Fruit fly (Drosophila melanogaster) whole organism, embryonic: Measurements from ENCODE around the gene CG32847.

Source experiments
- Abd-B ChIP-seq: fragments of 200-800 bp; sonication (Bioruptor generic); optimal IDR thresholded peaks from 2 replicates; lab custom pipeline; 2018; ENCODE audit warnings: missing biosample characterization, mild to moderate bottlenecking, missing genetic modification characterization, moderate library complexity
- Atf-2 ChIP-seq: fragments of 200-800 bp; sonication (Bioruptor generic); optimal IDR thresholded peaks from 2 replicates; lab custom pipeline; 2016; ENCODE audit warnings: missing biosample characterization, missing genetic modification characterization
- CG10654 ChIP-seq: fragments of 200-800 bp; sonication (Bioruptor generic); optimal IDR thresholded peaks from 2 replicates; lab custom pipeline; 2016; ENCODE audit warnings: missing biosample characterization, missing genetic modification characterization
- CG14050 ChIP-seq: fragments of 200-800 bp; sonication (Bioruptor generic); IDR thresholded peaks from 3 replicates; pipeline ENCODE4 v1.3.6; 2022; ENCODE audit warnings: missing biosample characterization, missing genetic modification characterization
- CG14667 ChIP-seq: fragments of 200-800 bp; sonication (Bioruptor generic); IDR thresholded peaks from 2 replicates; pipeline ENCODE4 v1.3.6; 2022; ENCODE audit warnings: missing biosample characterization, missing genetic modification characterization
- CG15073 ChIP-seq: fragments of 200-800 bp; sonication (Bioruptor generic); optimal IDR thresholded peaks from 2 replicates; lab custom pipeline; 2016; ENCODE audit warnings: missing biosample characterization, missing genetic modification characterization
- CG2712 ChIP-seq: fragments of 200-800 bp; optimal IDR thresholded peaks from 3 replicates; lab custom pipeline; 2019; ENCODE audit warnings: missing biosample characterization, mild to moderate bottlenecking, missing genetic modification characterization, moderate library complexity
- CG2875 ChIP-seq: fragments of 200-800 bp; sonication (Bioruptor generic); optimal IDR thresholded peaks from 2 replicates; lab custom pipeline; 2017; ENCODE audit warnings: missing biosample characterization, mild to moderate bottlenecking, missing genetic modification characterization, missing genetic modification reagents
- CG30403 ChIP-seq: fragments of 200-800 bp; sonication (Bioruptor generic); optimal IDR thresholded peaks from 3 replicates; lab custom pipeline; 2016; ENCODE audit warnings: missing biosample characterization, missing genetic modification characterization
- CG30431 ChIP-seq: fragments of 200-800 bp; sonication (Bioruptor generic); optimal IDR thresholded peaks from 2 replicates; lab custom pipeline; 2017; ENCODE audit warnings: missing biosample characterization, missing genetic modification characterization
- CG4360 ChIP-seq: fragments of 200-800 bp; sonication (Bioruptor generic); IDR thresholded peaks from 2 replicates; pipeline ENCODE4 v1.3.6; 2022; ENCODE audit warnings: missing biosample characterization, missing genetic modification characterization
- CG4404 ChIP-seq: fragments of 200-800 bp; sonication (Bioruptor generic); IDR thresholded peaks from 2 replicates; pipeline ENCODE4 v1.3.6; 2022; ENCODE audit warnings: missing biosample characterization, missing genetic modification characterization
- CG6254 ChIP-seq: fragments of 200-800 bp; sonication (Bioruptor generic); optimal IDR thresholded peaks from 3 replicates; lab custom pipeline; 2017; ENCODE audit warnings: mild to moderate bottlenecking, missing biosample characterization, missing genetic modification reagents, missing genetic modification characterization
- CG6791 ChIP-seq: fragments of 200-800 bp; sonication (Bioruptor generic); IDR thresholded peaks from 3 replicates; pipeline ENCODE4 v1.3.6; 2022; ENCODE audit warnings: missing biosample characterization, missing genetic modification characterization; ENCODE audit not compliant: partially characterized antibody
- CG8478 ChIP-seq: fragments of >200 bp; optimal IDR thresholded peaks from 2 replicates; lab custom pipeline; 2018
- CG9215 ChIP-seq: fragments of 200-800 bp; sonication (Bioruptor generic); IDR thresholded peaks from 2 replicates; pipeline ENCODE4 v1.3.6; 2022; ENCODE audit warnings: missing biosample characterization, missing genetic modification characterization
- D19B ChIP-seq: fragments of 200-800 bp; sonication (Bioruptor generic); optimal IDR thresholded peaks from 2 replicates; lab custom pipeline; 2017; ENCODE audit warnings: missing biosample characterization, mild to moderate bottlenecking, missing genetic modification characterization
- Dip2 ChIP-seq: fragments of 200-800 bp; sonication (Bioruptor generic); IDR thresholded peaks from 2 replicates; pipeline ENCODE4 v1.3.6; 2022; ENCODE audit warnings: missing biosample characterization, missing genetic modification characterization
- Dll ChIP-seq: fragments of 200-800 bp; sonication (Bioruptor generic); IDR thresholded peaks from 4 replicates; pipeline ENCODE4 v1.3.6; 2022; ENCODE audit warnings: missing biosample characterization, missing genetic modification characterization; ENCODE audit not compliant: partially characterized antibody
- Dref ChIP-seq: fragments of 200-800 bp; sonication (Bioruptor generic); IDR thresholded peaks from 2 replicates; pipeline ENCODE4 v1.3.6; 2022; ENCODE audit warnings: missing biosample characterization, missing genetic modification characterization
- Ets65A ChIP-seq: fragments of 200-800 bp; sonication (Bioruptor generic); peaks from one replicate; lab custom pipeline; 2016; ENCODE audit warnings: missing biosample characterization, missing genetic modification characterization
- H15 ChIP-seq: fragments of 200-800 bp; sonication (Bioruptor generic); IDR thresholded peaks from 3 replicates; pipeline ENCODE4 v1.3.6; 2022; ENCODE audit warnings: missing biosample characterization, missing genetic modification characterization
- Hr3 ChIP-seq: fragments of 200-800 bp; sonication (Bioruptor generic); optimal IDR thresholded peaks from 3 replicates; lab custom pipeline; 2016; ENCODE audit warnings: missing biosample characterization, missing genetic modification characterization
- Lim3 ChIP-seq: fragments of 200-800 bp; sonication (Bioruptor generic); IDR thresholded peaks from 2 replicates; pipeline ENCODE4 v1.3.6; 2022; ENCODE audit warnings: missing biosample characterization, missing genetic modification characterization
- Meics ChIP-seq: fragments of 200-800 bp; sonication (Bioruptor generic); optimal IDR thresholded peaks from 2 replicates; lab custom pipeline; 2017; ENCODE audit warnings: missing biosample characterization, mild to moderate bottlenecking, missing genetic modification characterization
- NFAT ChIP-seq: fragments of 200-800 bp; sonication (Bioruptor generic); IDR thresholded peaks from 2 replicates; pipeline ENCODE4 v1.3.6; 2022; ENCODE audit warnings: missing biosample characterization, missing genetic modification characterization
- Opbp ChIP-seq: fragments of 200-800 bp; sonication (Bioruptor generic); IDR thresholded peaks from 3 replicates; pipeline ENCODE4 v1.3.6; 2022; ENCODE audit warnings: missing biosample characterization, missing genetic modification characterization; ENCODE audit not compliant: partially characterized antibody
- Ssrp ChIP-seq: fragments of 200-800 bp; sonication (Bioruptor generic); optimal IDR thresholded peaks from 2 replicates; lab custom pipeline; 2018; ENCODE audit warnings: missing biosample characterization, mild to moderate bottlenecking, missing genetic modification characterization, moderate library complexity
- Xrp1 ChIP-seq: fragments of 200-800 bp; sonication (Bioruptor generic); IDR thresholded peaks from 2 replicates; pipeline ENCODE4 v1.3.6; 2022; ENCODE audit warnings: missing biosample characterization, missing genetic modification characterization
- bigmax ChIP-seq: fragments of 200-800 bp; sonication (Bioruptor generic); optimal IDR thresholded peaks from 2 replicates; lab custom pipeline; 2018; ENCODE audit warnings: missing biosample characterization, mild to moderate bottlenecking, missing genetic modification characterization
- btn ChIP-seq: fragments of 200-800 bp; sonication (Bioruptor generic); optimal IDR thresholded peaks from 2 replicates; lab custom pipeline; 2016; ENCODE audit warnings: missing biosample characterization, missing genetic modification characterization
- cg ChIP-seq: fragments of 200-800 bp; sonication (Bioruptor generic); optimal IDR thresholded peaks from 3 replicates; lab custom pipeline; 2019; ENCODE audit warnings: missing biosample characterization, mild to moderate bottlenecking, missing genetic modification characterization, moderate library complexity
- chif ChIP-seq, 2 experiments: fragments of 200-800 bp; sonication (Bioruptor generic); optimal IDR thresholded peaks; 3 replicates each; lab custom pipeline; 2016; ENCODE audit warnings: missing biosample characterization in 2 of 2, missing genetic modification characterization in 2 of 2
- emc ChIP-seq: fragments of 200-800 bp; sonication (Bioruptor generic); optimal IDR thresholded peaks from 2 replicates; lab custom pipeline; 2016; ENCODE audit warnings: missing biosample characterization, missing genetic modification characterization
- gce ChIP-seq: fragments of 200-800 bp; sonication (Bioruptor generic); IDR thresholded peaks from 3 replicates; pipeline ENCODE4 v1.3.6; 2022; ENCODE audit warnings: missing biosample characterization, missing genetic modification characterization
- kay ChIP-seq: fragments of 200-800 bp; sonication (Bioruptor generic); optimal IDR thresholded peaks from 2 replicates; lab custom pipeline; 2016; ENCODE audit warnings: missing biosample characterization, missing genetic modification characterization
- lmd ChIP-seq: fragments of 200-800 bp; sonication (Bioruptor generic); IDR thresholded peaks from 2 replicates; pipeline ENCODE4 v1.3.6; 2022; ENCODE audit warnings: missing biosample characterization, missing genetic modification characterization
- org-1 ChIP-seq: fragments of 200-800 bp; sonication (Bioruptor generic); optimal IDR thresholded peaks from 2 replicates; lab custom pipeline; 2017; ENCODE audit warnings: missing biosample characterization, missing genetic modification characterization
- pho ChIP-seq: fragments of 200-800 bp; sonication (Bioruptor generic); optimal IDR thresholded peaks from 2 replicates; lab custom pipeline; 2016; ENCODE audit warnings: missing biosample characterization, missing genetic modification characterization
- pzg ChIP-seq: fragments of 200-800 bp; sonication (Bioruptor generic); optimal IDR thresholded peaks from 3 replicates; lab custom pipeline; 2018; ENCODE audit warnings: missing biosample characterization, mild to moderate bottlenecking, missing genetic modification characterization, moderate library complexity
- repo ChIP-seq: fragments of 200-800 bp; sonication (Bioruptor generic); optimal IDR thresholded peaks from 2 replicates; lab custom pipeline; 2016; ENCODE audit warnings: missing biosample characterization, missing genetic modification characterization
- run ChIP-seq: fragments of 200-800 bp; sonication (Bioruptor generic); optimal IDR thresholded peaks from 3 replicates; lab custom pipeline; 2018; ENCODE audit warnings: missing biosample characterization, mild to moderate bottlenecking, missing genetic modification characterization
- sima ChIP-seq: fragments of 200-800 bp; sonication (Bioruptor generic); optimal IDR thresholded peaks from 2 replicates; lab custom pipeline; 2016; ENCODE audit warnings: missing biosample characterization, missing genetic modification characterization
- sna ChIP-seq: fragments of 200-800 bp; sonication (Bioruptor generic); IDR thresholded peaks from 2 replicates; pipeline ENCODE4 v1.3.6; 2022; ENCODE audit warnings: missing biosample characterization, missing genetic modification characterization; ENCODE audit not compliant: partially characterized antibody
- tap ChIP-seq: fragments of 200-800 bp; optimal IDR thresholded peaks from 3 replicates; lab custom pipeline; 2019; ENCODE audit warnings: missing biosample characterization, mild to moderate bottlenecking, missing genetic modification characterization, moderate library complexity
- trh ChIP-seq: fragments of 200-800 bp; sonication (Bioruptor generic); optimal IDR thresholded peaks from 2 replicates; lab custom pipeline; 2016; ENCODE audit warnings: missing biosample characterization, missing genetic modification characterization
- tx ChIP-seq: fragments of 200-800 bp; sonication (Bioruptor generic); optimal IDR thresholded peaks from 2 replicates; lab custom pipeline; 2016; ENCODE audit warnings: missing biosample characterization, missing genetic modification characterization
- unpg ChIP-seq: fragments of 200-800 bp; sonication (Bioruptor generic); optimal IDR thresholded peaks from 3 replicates; lab custom pipeline; 2018; ENCODE audit warnings: missing biosample characterization, mild to moderate bottlenecking, missing genetic modification characterization, moderate library complexity
- wek ChIP-seq: fragments of 200-800 bp; sonication (Bioruptor generic); optimal IDR thresholded peaks from 3 replicates; lab custom pipeline; 2018; ENCODE audit warnings: missing biosample characterization, mild to moderate bottlenecking, missing genetic modification characterization, moderate library complexity
- zen ChIP-seq: fragments of 200-800 bp; sonication (Bioruptor generic); optimal IDR thresholded peaks from 3 replicates; lab custom pipeline; 2018; ENCODE audit warnings: missing biosample characterization, mild to moderate bottlenecking, missing genetic modification characterization, moderate library complexity

Gene CG32847

dm6 chr3L:15158330-15159114, 37.1 kb downstream of the CG32847 start, which contains the start of the genes Msh6 and Prp31 (continued):
- TF ChIP-seq zen (peak; percentile 53), Opbp (no peak), CG4360 (GFP tag; lab: Robert Waterston, UW) (no peak), sima (GFP tag; lab: Kevin White, UChicago) (no peak), Ssrp (peak; percentile 85), Dll (no peak), Dref (no peak), kay (GFP tag; lab: Kevin White, UChicago) (no peak), CG2875 (no peak), lmd (GFP tag; lab: Robert Waterston, UW) (peak; percentile 58), cg (GFP tag; lab: Kevin White, UChicago) (no peak), pho (GFP tag; lab: Kevin White, UChicago) (peak; percentile 80), CG9215 (GFP tag; lab: Robert Waterston, UW) (peak; percentile 60), CG30431 (peak; percentile 27), CG4404 (0 out of 2 replicates have a peak, but pooled peaks have one; percentile 23), repo (no peak), CG14050 (peak; percentile 45; the same call in 2 of the 3 replicates), CG30403 (GFP tag; lab: Kevin White, UChicago) (peak; percentile 80), wek (GFP tag; lab: Kevin White, UChicago) (peak; percentile 86), org-1 (no peak), Lim3 (GFP tag; lab: Robert Waterston, UW) (no peak), Ets65A (peak; percentile 80), CG6791 (GFP tag; lab: Robert Waterston, UW) (no peak), tap (tag; lab: Kevin White, UChicago) (peak; percentile 40), CG6254 (GFP tag; lab: Kevin White, UChicago) (peak; percentile 3), sna (GFP tag; lab: Robert Waterston, UW) (no peak), Xrp1 (GFP tag; lab: Robert Waterston, UW) (peak; percentile 40; the same call in 1 of the 2 replicates), CG15073 (GFP tag; lab: Kevin White, UChicago) (no peak), Atf-2 (peak; percentile 70), emc (no peak), CG8478 (lab: Kevin White, UChicago) (no peak), CG14667 (GFP tag; lab: Robert Waterston, UW) (peak; percentile 38; the same call in 1 of the 2 replicates), unpg (GFP tag; lab: Kevin White, UChicago) (peak; percentile 42), pzg (GFP tag; lab: Kevin White, UChicago) (peak; percentile 32), H15 (GFP tag; lab: Robert Waterston, UW) (peak; percentile 27; the same call in 1 of the 3 replicates), D19B (GFP tag; lab: Kevin White, UChicago) (peak; percentile 61), Abd-B (GFP tag; lab: Kevin White, UChicago) (peak; percentile 87), Meics (peak; percentile 91), CG10654 (peak; percentile 52), NFAT (GFP tag; lab: Robert Waterston, UW) (peak; percentile 27; the same call in 1 of the 2 replicates), trh (GFP tag; lab: Kevin White, UChicago) (no peak), bigmax (GFP tag; lab: Kevin White, UChicago) (no peak), gce (no peak), Dip2 (GFP tag; lab: Robert Waterston, UW) (no peak), tx (GFP tag; lab: Kevin White, UChicago) (peak; percentile 66), run (tag; lab: Kevin White, UChicago) (no peak), btn (no peak), CG2712 (tag; lab: Kevin White, UChicago) (peak; percentile 59), Hr3 (peak; percentile 83), chif (GFP tag; optimal IDR thresholded peaks at IDR 0.05; lab: Kevin White, UChicago) (peak; percentile 5 to 75)
